Worm (Caenorhabditis elegans) whole organism, young adult: Measurements from ENCODE around the gene C09G1.2.

Experiments used
- B0336.3 ChIP-seq: fragments of 200-800 bp; sonication (Bioruptor generic); IDR thresholded peaks from 2 replicates; pipeline ENCODE4 v1.3.6; 2022; ENCODE audit warnings: missing genetic modification characterization, missing compliant biosample characterization
- D2030.7 ChIP-seq: fragments of 200-800 bp; sonication (Bioruptor generic); IDR thresholded peaks from 2 replicates; pipeline ENCODE4 v1.3.6; 2022; ENCODE audit warnings: missing genetic modification reagents, missing genetic modification characterization, missing compliant biosample characterization
- F10E7.11 ChIP-seq: sonication (generic microtip); optimal IDR thresholded peaks from 2 replicates; lab custom pipeline; 2017; ENCODE audit warnings: mild to moderate bottlenecking, missing genetic modification characterization, moderate library complexity, missing compliant biosample characterization
- F52B5.7 ChIP-seq: sonication (generic microtip); optimal IDR thresholded peaks from 2 replicates; lab custom pipeline; 2016; ENCODE audit warnings: mild to moderate bottlenecking, missing genetic modification characterization, missing compliant biosample characterization
- Y53G8AR.9 ChIP-seq: fragments of 200-800 bp; sonication (Bioruptor generic); conservative IDR thresholded peaks from 2 replicates; pipeline ENCODE4 v1.3.6; 2022; ENCODE audit warnings: missing genetic modification reagents, missing genetic modification characterization, missing compliant biosample characterization
- Y56A3A.18 ChIP-seq: fragments of 200-800 bp; sonication (Bioruptor generic); IDR thresholded peaks from 2 replicates; pipeline ENCODE4 v1.3.6; 2022; ENCODE audit warnings: missing genetic modification reagents, missing genetic modification characterization, missing compliant biosample characterization
- Y67H2A.10 ChIP-seq: fragments of 200-800 bp; sonication (Bioruptor generic); conservative IDR thresholded peaks from 2 replicates; pipeline ENCODE4 v1.3.6; 2022; ENCODE audit warnings: missing genetic modification reagents, missing genetic modification characterization, missing compliant biosample characterization
- Y79H2A.3 ChIP-seq: fragments of 200-800 bp; sonication (Bioruptor generic); conservative IDR thresholded peaks from 2 replicates; pipeline ENCODE4 v1.3.6; 2022; ENCODE audit warnings: missing genetic modification reagents, missing genetic modification characterization, missing compliant biosample characterization
- aptf-3 ChIP-seq: fragments of 200-800 bp; sonication (Bioruptor generic); IDR thresholded peaks from 2 replicates; pipeline ENCODE4 v1.3.6; 2022; ENCODE audit warnings: missing genetic modification characterization, missing compliant biosample characterization
- athp-1 ChIP-seq: sonication (generic microtip); optimal IDR thresholded peaks from 2 replicates; lab custom pipeline; 2017; ENCODE audit warnings: mild to moderate bottlenecking, missing genetic modification characterization, missing compliant biosample characterization
- ccch-3 ChIP-seq: fragments of 200-800 bp; sonication (Bioruptor generic); optimal IDR thresholded peaks from 2 replicates; lab custom pipeline; 2018; ENCODE audit warnings: mild to moderate bottlenecking, missing genetic modification characterization, missing compliant biosample characterization
- ceh-79 ChIP-seq: sonication (generic microtip); optimal IDR thresholded peaks from 2 replicates; lab custom pipeline; 2017; ENCODE audit warnings: mild to moderate bottlenecking, missing genetic modification characterization, missing compliant biosample characterization
- dpl-1 ChIP-seq: fragments of 150-350 bp; optimal IDR thresholded peaks from 2 replicates; lab custom pipeline; 2014; ENCODE audit warnings: missing biosample characterization, missing genetic modification reagents, missing genetic modification characterization
- egl-44 ChIP-seq: fragments of 200-800 bp; sonication (Bioruptor generic); IDR thresholded peaks from 2 replicates; pipeline ENCODE4 v1.3.6; 2022; ENCODE audit warnings: missing genetic modification reagents, missing genetic modification characterization, missing compliant biosample characterization
- egrh-3 ChIP-seq: fragments of 200-800 bp; sonication (Bioruptor generic); IDR thresholded peaks from 2 replicates; pipeline ENCODE4 v1.3.6; 2022; ENCODE audit warnings: missing genetic modification reagents, missing genetic modification characterization, missing compliant biosample characterization
- fkh-3 ChIP-seq: sonication (generic microtip); optimal IDR thresholded peaks from 2 replicates; lab custom pipeline; 2016; ENCODE audit warnings: mild to moderate bottlenecking, missing genetic modification characterization, missing compliant biosample characterization
- him-1 ChIP-seq: sonication (generic microtip); optimal IDR thresholded peaks from 2 replicates; lab custom pipeline; 2016; ENCODE audit warnings: missing genotype, missing genetic modification reagents, missing genetic modification characterization, missing compliant biosample characterization
- hsf-1 ChIP-seq: fragments of 200-800 bp; sonication (Bioruptor generic); IDR thresholded peaks from 2 replicates; pipeline ENCODE4 v1.3.6; 2022; ENCODE audit warnings: missing genetic modification reagents, missing genetic modification characterization, missing compliant biosample characterization
- let-607 ChIP-seq, 2 experiments: fragments of 200-800 bp in 1 of 2; sonication (Bioruptor generic) in 1 of 2; sonication (generic microtip) in 1 of 2; optimal IDR thresholded peaks; 2 replicates each; lab custom pipeline; 2016 to 2018; ENCODE audit warnings: mild to moderate bottlenecking in 2 of 2, missing compliant biosample characterization in 2 of 2, missing genetic modification characterization in 2 of 2, moderate library complexity in 2 of 2, missing genotype in 1 of 2
- lir-1 ChIP-seq: fragments of 200-800 bp; sonication (Bioruptor generic); conservative IDR thresholded peaks from 2 replicates; pipeline ENCODE4 v1.3.6; 2022; ENCODE audit warnings: missing genetic modification reagents, missing genetic modification characterization, missing compliant biosample characterization
- lsl-1 ChIP-seq: fragments of 200-800 bp; sonication (Bioruptor generic); optimal IDR thresholded peaks from 2 replicates; lab custom pipeline; 2018; ENCODE audit warnings: mild to moderate bottlenecking, missing genetic modification characterization, moderate library complexity, missing compliant biosample characterization
- mel-28 ChIP-seq: sonication (generic microtip); optimal IDR thresholded peaks from 2 replicates; lab custom pipeline; 2016; ENCODE audit warnings: borderline replicate concordance, mild to moderate bottlenecking, missing genetic modification characterization, missing compliant biosample characterization
- mxl-1 ChIP-seq: sonication (generic microtip); optimal IDR thresholded peaks from 2 replicates; lab custom pipeline; 2016; ENCODE audit warnings: missing genetic modification characterization, missing compliant biosample characterization
- nhr-120 ChIP-seq: fragments of 200-800 bp; sonication (Bioruptor generic); IDR thresholded peaks from 2 replicates; pipeline ENCODE4 v1.3.6; 2022; ENCODE audit warnings: missing genetic modification characterization, missing compliant biosample characterization
- nhr-27 ChIP-seq: fragments of 200-800 bp; sonication (Bioruptor generic); optimal IDR thresholded peaks from 2 replicates; lab custom pipeline; 2018; ENCODE audit warnings: mild to moderate bottlenecking, missing genetic modification characterization, moderate library complexity, missing compliant biosample characterization
- nhr-80 ChIP-seq: sonication (generic microtip); optimal IDR thresholded peaks from 2 replicates; lab custom pipeline; 2016; ENCODE audit warnings: missing genetic modification characterization, missing compliant biosample characterization
- snpc-1.1 ChIP-seq: sonication (generic microtip); optimal IDR thresholded peaks from 2 replicates; lab custom pipeline; 2017; ENCODE audit warnings: missing genetic modification characterization, mild to moderate bottlenecking, missing compliant biosample characterization, antibody characterized with exemption, moderate library complexity, missing genotype, missing genetic modification reagents; ENCODE audit not compliant: insufficient read depth
- snpc-4 ChIP-seq, 5 experiments: fragments of 150-350 bp in 1 of 5; sonication (generic microtip) in 4 of 5; optimal IDR thresholded peaks; 2 replicates each; lab custom pipeline; 2014 to 2018; ENCODE audit warnings: missing genetic modification characterization in 5 of 5, missing biosample characterization in 3 of 5, antibody characterized with exemption in 2 of 5, mild to moderate bottlenecking in 2 of 5, missing compliant biosample characterization in 2 of 5, missing genotype in 2 of 5, moderate library complexity in 2 of 5, missing genetic modification reagents in 1 of 5
- tlf-1 ChIP-seq: fragments of 200-800 bp; sonication (Bioruptor generic); optimal IDR thresholded peaks from 2 replicates; lab custom pipeline; 2018; ENCODE audit warnings: mild to moderate bottlenecking, missing genetic modification characterization, missing compliant biosample characterization
- zfh-2 ChIP-seq: fragments of 200-800 bp; sonication (Bioruptor generic); conservative IDR thresholded peaks from 2 replicates; pipeline ENCODE4 v1.3.6; 2022; ENCODE audit warnings: missing genetic modification reagents, missing genetic modification characterization, missing compliant biosample characterization
- ztf-25 ChIP-seq: fragments of 200-800 bp; sonication (Bioruptor generic); IDR thresholded peaks from 2 replicates; pipeline ENCODE4 v1.3.6; 2022; ENCODE audit warnings: missing genetic modification reagents, missing genetic modification characterization, missing compliant biosample characterization
- ztf-3 ChIP-seq: fragments of 200-800 bp; sonication (Bioruptor generic); optimal IDR thresholded peaks from 2 replicates; lab custom pipeline; 2018; ENCODE audit warnings: mild to moderate bottlenecking, missing genetic modification characterization, missing compliant biosample characterization

The C09G1.2 gene

ce11 chrX:15953086-15953485 is 29.4 kb downstream of the C09G1.2 start:
- no peak for TF ChIP-seq ccch-3
- peak; percentile 34; the same call in 1 of the 2 replicates for TF ChIP-seq egrh-3
- TF ChIP-seq zfh-2 (GFP tag; lab: Robert Waterston, UW): peak; percentile 51; the same call in 1 of the 2 replicates
- TF ChIP-seq, all 124 proteins: peak for 2

DNA sequence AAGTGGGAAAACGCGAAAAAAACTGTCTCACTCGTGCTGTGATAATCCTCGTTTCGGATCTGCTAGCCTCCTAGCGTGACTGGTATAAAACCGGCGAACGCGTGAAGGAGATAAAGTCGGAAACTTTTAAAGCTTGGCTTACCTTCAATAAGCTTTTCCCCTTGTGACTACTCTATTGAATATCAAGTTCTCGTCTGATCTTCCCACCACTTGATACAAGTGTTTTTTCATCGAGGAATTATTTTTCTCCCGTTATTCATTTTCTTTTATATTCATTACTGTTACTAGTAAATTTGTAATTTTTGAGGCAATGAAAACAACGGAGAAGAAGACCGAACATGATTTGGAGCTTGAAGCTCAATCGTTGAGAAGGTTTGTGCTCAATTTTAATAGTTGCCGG is 31.3 kb downstream of the C09G1.2 start, which contains the start of gene col-186:
Gene col-186, plus strand, starts transcription at position 301 of the 400 bp plus-strand sequence.
- TF ChIP-seq let-607 (tag; optimal IDR thresholded peaks at IDR 0.05; lab: Kevin White, UChicago) (no peak), athp-1 (tag; lab: Kevin White, UChicago) (no peak), fkh-3 (tag; lab: Kevin White, UChicago) (no peak), lsl-1 (GFP tag; lab: Kevin White, UChicago) (no peak), Y67H2A.10 (GFP tag; lab: Robert Waterston, UW) (no peak), him-1 (tag; lab: Kevin White, UChicago) (no peak), lir-1 (GFP tag; lab: Robert Waterston, UW) (no peak), egl-44 (GFP tag; lab: Robert Waterston, UW) (no peak), mxl-1 (tag; lab: Kevin White, UChicago) (no peak), Y79H2A.3 (no peak), Y56A3A.18 (GFP tag; lab: Robert Waterston, UW) (no peak), snpc-1.1 (tag; lab: Kevin White, UChicago) (no peak), aptf-3 (GFP tag; lab: Robert Waterston, UW) (no peak), ceh-79 (no peak), F52B5.7 (tag; lab: Kevin White, UChicago) (no peak), ccch-3 (no peak), dpl-1 (no peak), snpc-4 (GFP tag; optimal IDR thresholded peaks at IDR 0.05; lab: Kevin White, UChicago) (no peak), snpc-4 (tag; optimal IDR thresholded peaks at IDR 0.05; lab: Kevin White, UChicago) (no peak), ztf-25 (GFP tag; lab: Robert Waterston, UW) (no peak), mel-28 (tag; lab: Kevin White, UChicago) (no peak)
- TF ChIP-seq, all 124 proteins: peak for 0

ce11 chrX:15945806-15946205 is 36.7 kb downstream of the C09G1.2 start:
- TF ChIP-seq zfh-2 (GFP tag; lab: Robert Waterston, UW): peak; percentile 86
- TF ChIP-seq hsf-1 (GFP tag; lab: Robert Waterston, UW): no peak
- no peak for TF ChIP-seq B0336.3
- no peak for TF ChIP-seq D2030.7 (GFP tag; lab: Robert Waterston, UW)

ce11 chrX:15944198-15944597 is 38.3 kb downstream of the C09G1.2 start:
- TF ChIP-seq nhr-27 (tag; lab: Kevin White, UChicago) (no peak), let-607 (tag; optimal IDR thresholded peaks at IDR 0.05; lab: Kevin White, UChicago) (peak; percentile 64 to 77), nhr-80 (tag; lab: Kevin White, UChicago) (peak; percentile 78), tlf-1 (GFP tag; lab: Kevin White, UChicago) (no peak), Y53G8AR.9 (no peak), nhr-120 (GFP tag; lab: Robert Waterston, UW) (no peak), F10E7.11 (tag; lab: Kevin White, UChicago) (no peak), ztf-3 (GFP tag; lab: Kevin White, UChicago) (no peak)
